Worm (Caenorhabditis elegans) whole organism, L3 larva: ENCODE results near the gene C06A12.3.

Source experiments
- fos-1 ChIP-seq: fragments of 150-350 bp; optimal IDR thresholded peaks from 2 replicates; lab custom pipeline; 2014; ENCODE audit warnings: missing biosample characterization, missing genetic modification characterization
- lin-15B ChIP-seq: fragments of 150-350 bp; optimal IDR thresholded peaks from 2 replicates; lab custom pipeline; 2014; ENCODE audit warnings: missing biosample characterization, missing genetic modification characterization
- nhr-12 ChIP-seq: fragments of 150-350 bp; optimal IDR thresholded peaks from 2 replicates; lab custom pipeline; 2014; ENCODE audit warnings: missing biosample characterization, missing genetic modification characterization
- nhr-77 ChIP-seq: fragments of 150-350 bp; optimal IDR thresholded peaks from 2 replicates; lab custom pipeline; 2014; ENCODE audit warnings: missing biosample characterization, missing genetic modification characterization
- skn-1 ChIP-seq: fragments of 150-350 bp; optimal IDR thresholded peaks from 2 replicates; lab custom pipeline; 2014; ENCODE audit warnings: missing biosample characterization, missing genetic modification characterization
- snpc-4 ChIP-seq: fragments of 150-350 bp; optimal IDR thresholded peaks from 2 replicates; lab custom pipeline; 2014; ENCODE audit warnings: missing biosample characterization, missing genetic modification characterization
- unc-62 ChIP-seq: fragments of 150-350 bp; sonication (generic microtip); optimal IDR thresholded peaks from 4 replicates; lab custom pipeline; 2014; ENCODE audit warnings: missing biosample characterization, missing genetic modification reagents, missing genetic modification characterization

DNA sequence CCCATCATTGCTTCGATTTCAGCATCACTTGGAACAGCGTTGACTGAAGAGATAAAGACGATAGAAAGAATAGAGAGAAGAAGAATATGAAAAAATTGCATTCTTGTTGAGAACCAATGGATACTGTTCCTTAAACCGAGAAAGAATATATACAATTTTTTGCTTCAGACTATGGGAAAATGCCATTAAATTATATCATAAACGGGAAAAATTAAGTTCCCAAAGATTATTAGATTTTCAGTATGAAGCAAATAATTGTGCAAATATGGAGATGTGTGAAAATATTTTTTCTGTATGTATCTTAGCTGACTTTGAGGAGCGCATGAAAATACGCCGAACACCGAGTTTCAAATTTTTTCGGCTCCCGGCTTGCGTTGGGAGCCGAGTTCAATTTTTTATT lies 20.0 kb upstream of the C06A12.3 start, which contains the start of gene T02D1.9:
- TF ChIP-seq nhr-77 (no peak), lin-15B (tag; lab: Kevin White, UChicago) (no peak), snpc-4 (tag; lab: Kevin White, UChicago) (no peak), nhr-12 (no peak), skn-1 (tag; lab: Kevin White, UChicago) (no peak), unc-62 (GFP tag; lab: Kevin White, UChicago) (no peak), fos-1 (no peak)
